Worm (Caenorhabditis elegans) whole organism, L4/young adult: Measurements from ENCODE around the gene pbo-1.

Source experiments
- W03F9.2 ChIP-seq: fragments of 150-350 bp; optimal IDR thresholded peaks from 2 replicates; lab custom pipeline; 2014; ENCODE audit warnings: missing biosample characterization, missing genetic modification characterization
- dao-5 ChIP-seq: sonication (generic microtip); optimal IDR thresholded peaks from 2 replicates; lab custom pipeline; 2016; ENCODE audit warnings: missing genotype, missing genetic modification characterization, moderate library complexity, missing compliant biosample characterization
- him-1 ChIP-seq: sonication (generic microtip); optimal IDR thresholded peaks from 2 replicates; lab custom pipeline; 2016; ENCODE audit warnings: missing genotype, missing genetic modification reagents, missing genetic modification characterization, missing compliant biosample characterization

DNA sequence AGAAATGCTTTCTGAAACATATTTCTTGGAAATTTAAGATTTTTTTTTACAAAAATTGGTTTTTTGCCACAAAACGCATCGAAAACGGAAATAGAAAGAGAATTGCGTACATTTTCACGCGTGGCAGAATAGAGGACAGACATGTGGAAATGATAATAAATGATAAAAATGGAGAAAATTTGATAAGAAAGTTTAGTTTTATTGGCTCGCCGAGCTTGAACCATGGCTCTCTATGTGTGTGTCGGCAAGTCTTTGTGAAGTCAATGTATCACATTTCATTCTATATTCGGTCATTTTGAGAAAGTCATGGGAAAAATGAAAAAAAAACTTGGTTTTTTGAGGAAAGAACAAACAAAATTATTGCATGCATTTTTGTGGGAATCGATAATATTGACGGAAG lies 1.1 kb upstream of the pbo-1 start:
- TF ChIP-seq dao-5 (tag; lab: Kevin White, UChicago) (no peak), W03F9.2 (no peak), him-1 (tag; lab: Kevin White, UChicago) (no peak)
